Fruit fly (Drosophila melanogaster): Measurements from ENCODE around the gene Sfp70A4.

Gene Sfp70A4

dm6 chr3L:13267254-13267653 is 29.4 kb downstream of the Sfp70A4 start:
- no peak for TF ChIP-seq ttk (optimal IDR thresholded peaks at IDR 0.05)
- TF ChIP-seq Sin3A (optimal IDR thresholded peaks at IDR 0.05) = no peak
- no peak for TF ChIP-seq psq (optimal IDR thresholded peaks at IDR 0.05)
- TF ChIP-seq h (optimal IDR thresholded peaks at IDR 0.05) = no peak
- TF ChIP-seq Myc (optimal IDR thresholded peaks at IDR 0.05) = no peak
- TF ChIP-seq insv (optimal IDR thresholded peaks at IDR 0.05) = no peak

- TF ChIP-seq ttk (optimal IDR thresholded peaks at IDR 0.05) = no peak
- TF ChIP-seq Myc (optimal IDR thresholded peaks at IDR 0.05) = no peak
- TF ChIP-seq psq (optimal IDR thresholded peaks at IDR 0.05) = no peak
- no peak for TF ChIP-seq h (optimal IDR thresholded peaks at IDR 0.05)
- no peak for TF ChIP-seq insv (optimal IDR thresholded peaks at IDR 0.05)
- TF ChIP-seq Sin3A (optimal IDR thresholded peaks at IDR 0.05) = no peak
Measured at dm6 chr3L:13266078-13266477, 30.6 kb downstream of the Sfp70A4 start.

- TF ChIP-seq ttk (optimal IDR thresholded peaks at IDR 0.05) (no peak), Sin3A (optimal IDR thresholded peaks at IDR 0.05) (no peak), insv (optimal IDR thresholded peaks at IDR 0.05) (no peak), h (optimal IDR thresholded peaks at IDR 0.05) (no peak), Myc (optimal IDR thresholded peaks at IDR 0.05) (no peak), psq (optimal IDR thresholded peaks at IDR 0.05) (no peak)
Measured at dm6 chr3L:13263801-13264200, 32.9 kb downstream of the Sfp70A4 start.

dm6 chr3L:13262250-13262649 is 34.4 kb downstream of the Sfp70A4 start:
- TF ChIP-seq Sin3A (optimal IDR thresholded peaks at IDR 0.05) (no peak), psq (optimal IDR thresholded peaks at IDR 0.05) (no peak), ttk (optimal IDR thresholded peaks at IDR 0.05) (no peak), insv (optimal IDR thresholded peaks at IDR 0.05) (no peak), Myc (optimal IDR thresholded peaks at IDR 0.05) (no peak)

dm6 chr3L:13260718-13261318 is 35.8 kb downstream of the Sfp70A4 start:
- TF ChIP-seq Myc (optimal IDR thresholded peaks at IDR 0.05) (no peak), insv (optimal IDR thresholded peaks at IDR 0.05) (no peak), Sin3A (optimal IDR thresholded peaks at IDR 0.05) (no peak), h (optimal IDR thresholded peaks at IDR 0.05) (no peak), psq (optimal IDR thresholded peaks at IDR 0.05) (no peak), ttk (optimal IDR thresholded peaks at IDR 0.05) (no peak)

- no peak for TF ChIP-seq Sin3A (optimal IDR thresholded peaks at IDR 0.05)
- TF ChIP-seq psq (optimal IDR thresholded peaks at IDR 0.05) = no peak
- no peak for TF ChIP-seq Myc (optimal IDR thresholded peaks at IDR 0.05)
- TF ChIP-seq ttk (optimal IDR thresholded peaks at IDR 0.05) = no peak
- no peak for TF ChIP-seq insv (optimal IDR thresholded peaks at IDR 0.05)
- TF ChIP-seq h (optimal IDR thresholded peaks at IDR 0.05) = no peak
Measured at dm6 chr3L:13259617-13260016, 37.0 kb downstream of the Sfp70A4 start.

dm6 chr3L:13256159-13256558 is 40.5 kb downstream of the Sfp70A4 start:
- TF ChIP-seq Myc (optimal IDR thresholded peaks at IDR 0.05) = no peak
- TF ChIP-seq insv (optimal IDR thresholded peaks at IDR 0.05) = no peak
- TF ChIP-seq ttk (optimal IDR thresholded peaks at IDR 0.05) = no peak
- no peak for TF ChIP-seq psq (optimal IDR thresholded peaks at IDR 0.05)
- no peak for TF ChIP-seq Sin3A (optimal IDR thresholded peaks at IDR 0.05)
- TF ChIP-seq h (optimal IDR thresholded peaks at IDR 0.05) = no peak

- TF ChIP-seq ttk (optimal IDR thresholded peaks at IDR 0.05) = no peak
- TF ChIP-seq Sin3A (optimal IDR thresholded peaks at IDR 0.05) = no peak
- TF ChIP-seq psq (optimal IDR thresholded peaks at IDR 0.05) = no peak
- no peak for TF ChIP-seq Myc (optimal IDR thresholded peaks at IDR 0.05)
- TF ChIP-seq h (optimal IDR thresholded peaks at IDR 0.05) = no peak
- no peak for TF ChIP-seq insv (optimal IDR thresholded peaks at IDR 0.05)
Measured at dm6 chr3L:13255393-13256078, 41.1 kb downstream of the Sfp70A4 start.

dm6 chr3L:13254274-13254673 is 42.4 kb downstream of the Sfp70A4 start:
- TF ChIP-seq Sin3A (optimal IDR thresholded peaks at IDR 0.05) (no peak), psq (optimal IDR thresholded peaks at IDR 0.05) (no peak), ttk (optimal IDR thresholded peaks at IDR 0.05) (no peak), h (optimal IDR thresholded peaks at IDR 0.05) (no peak), insv (optimal IDR thresholded peaks at IDR 0.05) (no peak), Myc (optimal IDR thresholded peaks at IDR 0.05) (no peak)

dm6 chr3L:13252952-13253478 is 43.6 kb downstream of the Sfp70A4 start:
- TF ChIP-seq ttk (optimal IDR thresholded peaks at IDR 0.05) (no peak), insv (optimal IDR thresholded peaks at IDR 0.05) (no peak), psq (optimal IDR thresholded peaks at IDR 0.05) (no peak), Sin3A (optimal IDR thresholded peaks at IDR 0.05) (no peak), h (optimal IDR thresholded peaks at IDR 0.05) (no peak), Myc (optimal IDR thresholded peaks at IDR 0.05) (no peak)

dm6 chr3L:13251786-13252185 is 44.9 kb downstream of the Sfp70A4 start:
- TF ChIP-seq ttk (optimal IDR thresholded peaks at IDR 0.05) (no peak), insv (optimal IDR thresholded peaks at IDR 0.05) (no peak), Myc (optimal IDR thresholded peaks at IDR 0.05) (no peak), Sin3A (optimal IDR thresholded peaks at IDR 0.05) (no peak), h (optimal IDR thresholded peaks at IDR 0.05) (no peak), psq (optimal IDR thresholded peaks at IDR 0.05) (no peak)

- TF ChIP-seq Sin3A (optimal IDR thresholded peaks at IDR 0.05) (no peak), psq (optimal IDR thresholded peaks at IDR 0.05) (no peak), insv (optimal IDR thresholded peaks at IDR 0.05) (no peak), h (optimal IDR thresholded peaks at IDR 0.05) (no peak), Myc (optimal IDR thresholded peaks at IDR 0.05) (no peak), ttk (optimal IDR thresholded peaks at IDR 0.05) (no peak)
Measured at dm6 chr3L:13250071-13250470, 46.6 kb downstream of the Sfp70A4 start.

Data from Kc167 (cell line).